Worm (Caenorhabditis elegans): ENCODE results near the gene B0491.6.

ce11 chrII:11351599-11351998, 3.5 kb upstream of the B0491.6 start, which contains the start of gene clh-2:
- TF ChIP-seq T22C8.4 (GFP tag; IDR thresholded peaks at IDR 0.05) = no peak
- no peak for TF ChIP-seq ref-1 (GFP tag; conservative IDR thresholded peaks at IDR 0.05)
- TF ChIP-seq med-1 (GFP tag; optimal IDR thresholded peaks at IDR 0.05; ENCODE audit: insufficient read depth) = no peak
- no peak for TF ChIP-seq flt-1 (GFP tag; IDR thresholded peaks at IDR 0.05)
- TF ChIP-seq ztf-29 (GFP tag; IDR thresholded peaks at IDR 0.05) = no peak
- no peak for TF ChIP-seq cog-1 (tag; optimal IDR thresholded peaks at IDR 0.05)
- TF ChIP-seq tab-1 (GFP tag; IDR thresholded peaks at IDR 0.05) = no peak
- no peak for TF ChIP-seq klf-2 (GFP tag; conservative IDR thresholded peaks at IDR 0.05)

Measured in whole organism, midembryonic.